Fruit fly (Drosophila melanogaster): Measurements from ENCODE around the gene Spn77Bb.

The Spn77Bb gene

dm6 chr3L:20302081-20302630 lies 18.6 kb upstream of the Spn77Bb start, which contains the start of gene Pex23 (continued):
- no peak for TF ChIP-seq CG15269 (tag; optimal IDR thresholded peaks at IDR 0.05)
- peak; percentile 81 for TF ChIP-seq CG1602 (GFP tag; optimal IDR thresholded peaks at IDR 0.05)
- peak; percentile 73 for TF ChIP-seq CG10209 (GFP tag; optimal IDR thresholded peaks at IDR 0.05)
- TF ChIP-seq CG4424 (GFP tag; optimal IDR thresholded peaks at IDR 0.05), result peak; percentile 78
- peak; percentile 73 for TF ChIP-seq cas (GFP tag; IDR thresholded peaks at IDR 0.05)
- peak; percentile 82 for TF ChIP-seq Sox102F (GFP tag; optimal IDR thresholded peaks at IDR 0.05)
- no peak for TF ChIP-seq CG1233 (GFP tag; optimal IDR thresholded peaks at IDR 0.05)
- peak; percentile 50 for TF ChIP-seq pum (GFP tag; optimal IDR thresholded peaks at IDR 0.05)
- peak; percentile 88 for TF ChIP-seq Hr3 (GFP tag; optimal IDR thresholded peaks at IDR 0.05)
- peak; percentile 36 for TF ChIP-seq Nf-YB (GFP tag; optimal IDR thresholded peaks at IDR 0.05)
- TF ChIP-seq Six4 (GFP tag; optimal IDR thresholded peaks at IDR 0.05), result peak; percentile 26
- peak; percentile 87 for TF ChIP-seq ewg (GFP tag; optimal IDR thresholded peaks at IDR 0.05)
- no peak for TF ChIP-seq CG15479 (GFP tag; optimal IDR thresholded peaks at IDR 0.05)
- TF ChIP-seq Bteb2 (GFP tag; optimal IDR thresholded peaks at IDR 0.05), result peak; percentile 51
- TF ChIP-seq CG11398 (GFP tag; optimal IDR thresholded peaks at IDR 0.05), result no peak
- peak; percentile 51 for TF ChIP-seq Ravus (GFP tag; IDR thresholded peaks at IDR 0.05)
- no peak for TF ChIP-seq scrt (GFP tag; optimal IDR thresholded peaks at IDR 0.05)
- peak; percentile 86 for TF ChIP-seq nerfin-2 (GFP tag; IDR thresholded peaks at IDR 0.05; ENCODE audit: partially characterized antibody)
- peak; percentile 77 for TF ChIP-seq bcd (GFP tag; optimal IDR thresholded peaks at IDR 0.05)
- TF ChIP-seq disco-r (GFP tag; optimal IDR thresholded peaks at IDR 0.05), result no peak
- TF ChIP-seq Scr (GFP tag; IDR thresholded peaks at IDR 0.05; ENCODE audit: partially characterized antibody), result peak; percentile 99
- no peak for TF ChIP-seq pb (GFP tag; optimal IDR thresholded peaks at IDR 0.05)
- TF ChIP-seq kah (GFP tag; optimal IDR thresholded peaks at IDR 0.05), result peak; percentile 16
- no peak for TF ChIP-seq Asciz (GFP tag; optimal IDR thresholded peaks at IDR 0.05)
- TF ChIP-seq zfh1 (GFP tag; IDR thresholded peaks at IDR 0.05), result peak; percentile 87
- no peak for TF ChIP-seq dmrt99B (tag; optimal IDR thresholded peaks at IDR 0.05)
- TF ChIP-seq so (GFP tag; IDR thresholded peaks at IDR 0.05), result peak; percentile 56; the same call in 1 of the 3 replicates
- peak; percentile 71 for TF ChIP-seq CG7839 (tag; optimal IDR thresholded peaks at IDR 0.05)
- TF ChIP-seq ttk (GFP tag; IDR thresholded peaks at IDR 0.05), result peak; percentile 55; the same call in 1 of the 2 replicates
- TF ChIP-seq CG10543 (GFP tag; optimal IDR thresholded peaks at IDR 0.05), result peak; percentile 73
- TF ChIP-seq Hmr (GFP tag; optimal IDR thresholded peaks at IDR 0.05), result peak; percentile 81
- no peak for TF ChIP-seq kni (GFP tag; optimal IDR thresholded peaks at IDR 0.05)
- TF ChIP-seq CG4854 (GFP tag; optimal IDR thresholded peaks at IDR 0.05), result peak; percentile 55
- peak; percentile 76 for TF ChIP-seq CG1647 (GFP tag; optimal IDR thresholded peaks at IDR 0.05)
- TF ChIP-seq Oli (tag; optimal IDR thresholded peaks at IDR 0.05), result peak; percentile 68
- peak; percentile 66 for TF ChIP-seq croc (GFP tag; conservative IDR thresholded peaks at IDR 0.05)
- no peak for TF ChIP-seq gce (GFP tag; IDR thresholded peaks at IDR 0.05)
- no peak for TF ChIP-seq exex (tag; optimal IDR thresholded peaks at IDR 0.05)
- peak; percentile 65 for TF ChIP-seq HHEX (GFP tag; optimal IDR thresholded peaks at IDR 0.05)
- peak; percentile 75 for TF ChIP-seq CG15696 (tag; optimal IDR thresholded peaks at IDR 0.05)
- TF ChIP-seq p53 (GFP tag; optimal IDR thresholded peaks at IDR 0.05), result no peak
- peak; percentile 96 for TF ChIP-seq HLH4C (GFP tag; IDR thresholded peaks at IDR 0.05; ENCODE audit: partially characterized antibody)
- TF ChIP-seq gfzf (GFP tag; optimal IDR thresholded peaks at IDR 0.05), result peak; percentile 29
- no peak for TF ChIP-seq Gsc (GFP tag; IDR thresholded peaks at IDR 0.05)
- TF ChIP-seq Rfx (GFP tag; IDR thresholded peaks at IDR 0.05), result peak; percentile 89
- peak; percentile 14 for TF ChIP-seq Hmx (GFP tag; optimal IDR thresholded peaks at IDR 0.05)
- no peak for TF ChIP-seq eve (GFP tag; optimal IDR thresholded peaks at IDR 0.05)
- peak; percentile 98 for TF ChIP-seq CG34224 (GFP tag; IDR thresholded peaks at IDR 0.05; ENCODE audit: partially characterized antibody)
- TF ChIP-seq salm (tag; optimal IDR thresholded peaks at IDR 0.05), result peak; percentile 15
- no peak for TF ChIP-seq Dfd (GFP tag; optimal IDR thresholded peaks at IDR 0.05)
